Worm (Caenorhabditis elegans) whole organism, late embryonic: Measurements from ENCODE around the gene F15D4.6.

Experiments used
- ceh-30 ChIP-seq: fragments of 150-350 bp; optimal IDR thresholded peaks from 2 replicates; lab custom pipeline; 2014; ENCODE audit warnings: missing biosample characterization, missing genetic modification characterization
- ceh-6 ChIP-seq: fragments of 200-800 bp; sonication (Bioruptor generic); optimal IDR thresholded peaks from 2 replicates; lab custom pipeline; 2018; ENCODE audit warnings: mild to moderate bottlenecking, missing genetic modification characterization, missing compliant biosample characterization
- hlh-15 ChIP-seq: sonication (generic microtip); optimal IDR thresholded peaks from 2 replicates; lab custom pipeline; 2016; ENCODE audit warnings: missing genetic modification characterization, missing compliant biosample characterization
- hlh-30 ChIP-seq: sonication (generic microtip); optimal IDR thresholded peaks from 2 replicates; lab custom pipeline; 2017; ENCODE audit warnings: antibody characterized with exemption, missing genetic modification characterization, missing compliant biosample characterization; ENCODE audit not compliant: insufficient read depth
- madf-2 ChIP-seq: sonication (generic microtip); optimal IDR thresholded peaks from 2 replicates; lab custom pipeline; 2017; ENCODE audit warnings: missing genetic modification characterization, missing compliant biosample characterization
- nhr-11 ChIP-seq: fragments of 150-350 bp; optimal IDR thresholded peaks from 2 replicates; lab custom pipeline; 2014; ENCODE audit warnings: missing biosample characterization, missing genetic modification characterization
- npax-4 ChIP-seq: sonication (generic microtip); optimal IDR thresholded peaks from 2 replicates; lab custom pipeline; 2016; ENCODE audit warnings: missing genetic modification characterization, missing compliant biosample characterization
- odd-2 ChIP-seq: sonication (generic microtip); optimal IDR thresholded peaks from 2 replicates; lab custom pipeline; 2017; ENCODE audit warnings: antibody characterized with exemption, mild to moderate bottlenecking, missing genetic modification characterization, missing compliant biosample characterization
- pax-1 ChIP-seq: fragments of 150-350 bp; optimal IDR thresholded peaks from 2 replicates; lab custom pipeline; 2014; ENCODE audit warnings: missing biosample characterization, missing genetic modification characterization
- pha-4 ChIP-seq: fragments of 150-350 bp; optimal IDR thresholded peaks from 2 replicates; lab custom pipeline; 2018; ENCODE audit warnings: missing biosample characterization, missing genetic modification reagents, missing genetic modification characterization
- pqm-1 ChIP-seq: sonication (generic microtip); optimal IDR thresholded peaks from 2 replicates; lab custom pipeline; 2016; ENCODE audit warnings: missing genetic modification characterization, missing compliant biosample characterization
- rnt-1 ChIP-seq: sonication (generic microtip); optimal IDR thresholded peaks from 2 replicates; lab custom pipeline; 2016; ENCODE audit warnings: missing genetic modification characterization, missing compliant biosample characterization
- syd-9 ChIP-seq: sonication (generic microtip); optimal IDR thresholded peaks from 2 replicates; lab custom pipeline; 2016; ENCODE audit warnings: mild to moderate bottlenecking, missing genetic modification characterization, moderate library complexity, missing compliant biosample characterization
- ttx-3 ChIP-seq: sonication (generic microtip); optimal IDR thresholded peaks from 2 replicates; lab custom pipeline; 2016; ENCODE audit warnings: missing genetic modification reagents, missing genetic modification characterization, missing compliant biosample characterization

DNA sequence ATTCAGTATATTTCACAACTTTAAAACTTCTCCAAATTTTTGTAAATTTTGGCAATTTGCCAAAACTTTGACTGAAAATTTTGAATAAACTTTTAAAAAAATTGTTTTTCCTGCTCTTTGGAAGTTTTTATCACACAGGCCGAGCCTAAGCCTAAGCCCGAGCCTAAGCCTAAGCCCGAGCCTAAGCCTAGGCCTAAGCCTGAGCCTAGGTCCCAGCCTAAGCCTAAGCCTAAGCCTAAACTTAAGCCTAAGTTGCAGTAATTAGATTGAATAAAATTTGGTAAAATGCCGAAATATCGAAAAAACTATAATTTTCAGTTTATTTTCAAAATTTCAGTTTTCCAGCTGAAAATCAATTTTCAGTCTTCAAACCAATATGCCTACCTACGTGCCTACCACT is 34.5 kb downstream of the F15D4.6 start:
- no peak for TF ChIP-seq pax-1 (tag; lab: Kevin White, UChicago)
- TF ChIP-seq odd-2 (tag; lab: Kevin White, UChicago), result no peak
- TF ChIP-seq hlh-15 (tag; lab: Kevin White, UChicago), result no peak
- no peak for TF ChIP-seq rnt-1 (tag; lab: Kevin White, UChicago)
- TF ChIP-seq pha-4 (tag; lab: Kevin White, UChicago), result no peak
- TF ChIP-seq hlh-30, result no peak
- no peak for TF ChIP-seq pqm-1 (tag; lab: Kevin White, UChicago)
- no peak for TF ChIP-seq syd-9 (tag; lab: Kevin White, UChicago)
- no peak for TF ChIP-seq npax-4 (tag; lab: Kevin White, UChicago)
- TF ChIP-seq nhr-11 (tag; lab: Kevin White, UChicago), result no peak
- no peak for TF ChIP-seq ttx-3
- no peak for TF ChIP-seq madf-2 (tag; lab: Kevin White, UChicago)
- no peak for TF ChIP-seq ceh-30
- no peak for TF ChIP-seq ceh-6 (GFP tag; lab: Kevin White, UChicago)
